Worm (Caenorhabditis elegans): Measurements from ENCODE around the gene ins-31.
"Not testable (repeated sequence)": the region's sequence is repeated elsewhere in the genome, so short reads cannot be mapped to it uniquely, and the experiment has no call there.

Gene ins-31

ce11 chrII:3144552-3144951, 17.7 kb downstream of the ins-31 start, which contains the start of gene sri-43:
TSS of gene sri-43 (minus strand) at chrII:3144652.
- TF ChIP-seq ztf-4, ztf-11, nhr-11 (tag; optimal IDR thresholded peaks at IDR 0.05): not testable (repeated sequence)

- TF ChIP-seq snpc-4 (tag; optimal IDR thresholded peaks at IDR 0.05) (no peak), jun-1 (tag; optimal IDR thresholded peaks at IDR 0.05) (no peak), nhr-23 (tag; optimal IDR thresholded peaks at IDR 0.05) (no peak), pqm-1 (tag; optimal IDR thresholded peaks at IDR 0.05) (no peak), lin-15B (tag; optimal IDR thresholded peaks at IDR 0.05) (no peak), ceh-9 (tag; optimal IDR thresholded peaks at IDR 0.05) (no peak), sea-2 (GFP tag; optimal IDR thresholded peaks at IDR 0.05) (no peak), ceh-28 (tag; optimal IDR thresholded peaks at IDR 0.05) (no peak), nhr-43 (tag; optimal IDR thresholded peaks at IDR 0.05; ENCODE audit: poor library complexity, severe bottlenecking) (no peak), nhr-237 (tag; optimal IDR thresholded peaks at IDR 0.05) (no peak), nhr-25 (tag; optimal IDR thresholded peaks at IDR 0.05) (no peak), elt-2 (tag; optimal IDR thresholded peaks at IDR 0.05) (no peak), egl-27 (tag; optimal IDR thresholded peaks at IDR 0.05) (no peak)
Measured at ce11 chrII:3145842-3146241, 19.0 kb downstream of the ins-31 start, which contains the start of gene T10D4.15. TSS of gene T10D4.15 (plus strand) at chrII:3146142.

DNA sequence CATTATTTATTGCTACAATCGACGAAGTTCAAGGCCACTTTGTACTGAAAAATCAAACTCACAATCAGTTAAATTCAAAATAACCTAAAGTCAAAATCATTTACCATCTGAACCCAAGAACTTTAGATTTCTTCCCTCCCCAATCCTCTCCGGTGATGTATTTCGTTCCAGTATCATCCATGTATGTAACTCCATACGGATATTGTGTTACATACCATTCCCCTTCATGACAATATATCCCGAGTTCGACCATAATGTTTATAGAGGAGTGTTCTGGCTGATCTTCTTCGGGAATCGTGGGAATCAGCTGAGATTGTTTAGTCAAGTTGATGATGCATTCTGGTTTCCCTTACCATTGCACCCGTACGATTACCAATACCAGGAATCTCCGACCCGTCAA, 21.6 kb downstream of the ins-31 start:
- no peak for TF ChIP-seq ama-1 (optimal IDR thresholded peaks at IDR 0.05)
- no peak for TF ChIP-seq nhr-12 (tag; optimal IDR thresholded peaks at IDR 0.05)
- TF ChIP-seq eor-1 (tag; optimal IDR thresholded peaks at IDR 0.05), result no peak
- TF ChIP-seq daf-12 (tag; optimal IDR thresholded peaks at IDR 0.05), result no peak
- no peak for TF ChIP-seq hmg-11 (tag; optimal IDR thresholded peaks at IDR 0.05)
- no peak for TF ChIP-seq nhr-23 (tag; optimal IDR thresholded peaks at IDR 0.05)
- TF ChIP-seq unc-39 (tag; optimal IDR thresholded peaks at IDR 0.05), result no peak
- TF ChIP-seq snpc-4 (tag; optimal IDR thresholded peaks at IDR 0.05), result no peak
- TF ChIP-seq skn-1 (tag; optimal IDR thresholded peaks at IDR 0.05), result no peak
- TF ChIP-seq elt-2 (tag; optimal IDR thresholded peaks at IDR 0.05), result no peak
- no peak for TF ChIP-seq pha-4 (tag; optimal IDR thresholded peaks at IDR 0.05)
- TF ChIP-seq lsy-12 (tag; optimal IDR thresholded peaks at IDR 0.05), result no peak
- no peak for TF ChIP-seq ZK546.5 (tag; optimal IDR thresholded peaks at IDR 0.05)
- no peak for TF ChIP-seq ceh-82 (tag; optimal IDR thresholded peaks at IDR 0.05)
- TF ChIP-seq unc-62 (GFP tag; optimal IDR thresholded peaks at IDR 0.05), result no peak
- TF ChIP-seq zag-1 (tag; optimal IDR thresholded peaks at IDR 0.05), result no peak

DNA sequence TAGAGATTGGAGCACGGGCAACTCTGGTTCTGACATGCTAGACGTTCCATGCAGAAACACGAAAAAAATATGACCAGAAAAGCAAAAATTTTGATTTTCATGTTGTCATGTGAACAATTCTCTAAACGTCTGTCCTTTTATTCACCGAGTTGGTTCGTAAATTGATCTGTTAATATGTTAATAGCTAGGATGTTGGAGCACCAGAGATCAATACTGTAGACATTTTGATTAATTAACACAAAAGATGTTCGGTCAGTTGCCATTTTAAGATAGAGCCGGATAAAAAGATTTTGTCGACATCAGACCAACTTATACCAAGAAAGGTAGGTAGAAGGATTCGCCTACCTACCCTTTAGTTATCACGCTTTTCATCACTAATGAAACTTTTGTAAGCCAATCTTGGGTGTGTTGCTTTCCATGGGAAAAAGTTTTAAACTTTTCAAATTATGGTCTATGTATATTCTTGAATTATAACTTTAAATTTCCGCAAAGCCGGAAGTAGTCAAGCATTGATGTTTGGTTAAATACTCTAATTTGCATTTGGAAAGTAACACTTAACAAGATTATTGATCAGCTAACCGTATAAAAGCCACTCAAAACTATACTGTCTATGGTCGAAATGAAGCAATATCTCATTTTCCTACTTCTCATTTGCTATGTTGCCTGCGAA, 22.8 kb downstream of the ins-31 start, which contains the start of the genes T10D4.11 and T10D4.1:
Gene T10D4.11, minus strand, starts transcription at position 101 of the 670 bp plus-strand sequence.
Gene T10D4.1, plus strand, starts transcription at position 620 of the 670 bp plus-strand sequence.
- TF ChIP-seq unc-62 (GFP tag; optimal IDR thresholded peaks at IDR 0.05) (no peak), snpc-4 (tag; optimal IDR thresholded peaks at IDR 0.05) (no peak), nfya-1 (tag; optimal IDR thresholded peaks at IDR 0.05; ENCODE audit: insufficient read depth) (no peak), mdl-1 (tag; optimal IDR thresholded peaks at IDR 0.05) (no peak), nhr-11 (tag; optimal IDR thresholded peaks at IDR 0.05) (no peak), nhr-25 (tag; optimal IDR thresholded peaks at IDR 0.05) (no peak), mml-1 (tag; optimal IDR thresholded peaks at IDR 0.05) (no peak), ztf-11 (tag; optimal IDR thresholded peaks at IDR 0.05) (no peak), egl-5 (tag; optimal IDR thresholded peaks at IDR 0.05) (no peak), tbx-2 (tag; optimal IDR thresholded peaks at IDR 0.05) (no peak), ztf-4 (tag; optimal IDR thresholded peaks at IDR 0.05) (no peak), pqm-1 (tag; optimal IDR thresholded peaks at IDR 0.05) (no peak)

DNA sequence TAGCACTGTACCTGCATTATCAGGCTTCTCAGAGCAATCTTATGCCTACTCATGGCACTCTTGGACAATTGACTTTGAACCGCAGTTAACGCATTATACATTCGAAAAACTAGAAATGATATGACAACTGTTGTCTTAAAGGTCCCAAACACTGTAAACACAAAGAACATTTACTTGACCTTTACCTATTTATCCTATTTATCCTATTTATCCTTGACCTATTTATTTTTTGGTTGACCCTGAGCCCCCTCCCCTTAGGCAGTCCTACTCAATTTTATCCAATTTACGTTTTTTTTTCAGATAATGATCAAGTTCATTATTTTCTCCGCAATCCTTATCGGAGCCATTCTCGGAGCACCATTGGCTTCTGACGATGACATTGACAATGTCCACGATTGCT, 24.8 kb downstream of the ins-31 start, which contains the start of the genes T10D4.14 and T10D4.19:
Gene T10D4.14, minus strand, starts transcription at position 101 of the 400 bp plus-strand sequence.
Gene T10D4.19, plus strand, starts transcription at position 304 of the 400 bp plus-strand sequence.
- no peak for TF ChIP-seq fkh-10 (GFP tag; optimal IDR thresholded peaks at IDR 0.05)
- no peak for TF ChIP-seq zag-1 (tag; optimal IDR thresholded peaks at IDR 0.05)
- TF ChIP-seq elt-3 (tag; optimal IDR thresholded peaks at IDR 0.05), result no peak
- no peak for TF ChIP-seq ztf-11 (tag; optimal IDR thresholded peaks at IDR 0.05)
- no peak for TF ChIP-seq mdl-1 (tag; optimal IDR thresholded peaks at IDR 0.05)
- TF ChIP-seq snpc-4 (tag; optimal IDR thresholded peaks at IDR 0.05), result no peak

Data from whole organism, L3 larva.